Worm (Caenorhabditis elegans): Measurements from ENCODE around the gene ntr-2.

ntr-2 gene

DNA sequence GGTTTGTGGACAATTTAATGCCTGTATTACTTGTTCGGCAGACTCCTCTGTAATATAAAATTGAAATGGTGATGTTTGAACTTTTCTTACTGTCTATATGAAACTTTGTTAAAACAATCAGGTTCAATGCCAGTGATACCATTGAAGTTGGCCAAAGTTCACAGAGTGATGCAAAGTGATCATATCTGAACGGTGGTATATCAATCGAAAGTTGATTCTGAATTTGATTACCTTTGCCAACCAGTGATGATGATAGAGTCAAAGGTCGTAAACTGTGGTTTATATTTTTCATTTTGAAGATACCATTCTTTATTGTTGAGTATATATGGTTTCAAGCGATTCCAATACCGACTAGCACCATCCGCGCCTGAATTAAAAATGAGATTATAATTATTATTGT lies 25.3 kb downstream of the ntr-2 start:
- TF ChIP-seq unc-62 (GFP tag; optimal IDR thresholded peaks at IDR 0.05 in 1 of 2) (peak in 1 of 2 experiments; percentile 56), unc-62 (tag; optimal IDR thresholded peaks at IDR 0.05) (no peak), nhr-76 (tag; optimal IDR thresholded peaks at IDR 0.05) (no peak), madf-5 (GFP tag; IDR thresholded peaks at IDR 0.05) (no peak)

DNA sequence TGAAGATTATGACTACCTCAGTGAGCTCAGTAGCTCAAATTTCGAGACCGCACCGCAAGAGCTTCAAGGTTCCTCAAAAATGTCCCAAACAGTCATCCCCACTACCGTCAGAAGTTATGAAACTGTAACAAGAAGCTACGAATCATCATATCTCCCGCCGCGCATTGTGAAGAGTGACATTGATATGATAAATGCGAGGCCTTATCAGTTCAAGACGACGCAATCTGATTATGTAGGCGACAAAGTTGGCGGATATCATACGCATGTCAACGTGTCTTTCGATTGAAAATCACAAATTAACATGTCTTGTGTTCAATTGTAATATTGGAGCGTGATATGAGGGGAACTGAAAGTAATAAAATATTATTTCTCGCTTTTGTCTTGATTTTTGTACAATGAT lies 28.3 kb downstream of the ntr-2 start:
- TF ChIP-seq unc-62 (GFP tag; optimal IDR thresholded peaks at IDR 0.05 in 1 of 2): no peak
- TF ChIP-seq unc-62 (tag; optimal IDR thresholded peaks at IDR 0.05): no peak
- peak; percentile 40 for TF ChIP-seq mxl-3 (GFP tag; optimal IDR thresholded peaks at IDR 0.05)

DNA sequence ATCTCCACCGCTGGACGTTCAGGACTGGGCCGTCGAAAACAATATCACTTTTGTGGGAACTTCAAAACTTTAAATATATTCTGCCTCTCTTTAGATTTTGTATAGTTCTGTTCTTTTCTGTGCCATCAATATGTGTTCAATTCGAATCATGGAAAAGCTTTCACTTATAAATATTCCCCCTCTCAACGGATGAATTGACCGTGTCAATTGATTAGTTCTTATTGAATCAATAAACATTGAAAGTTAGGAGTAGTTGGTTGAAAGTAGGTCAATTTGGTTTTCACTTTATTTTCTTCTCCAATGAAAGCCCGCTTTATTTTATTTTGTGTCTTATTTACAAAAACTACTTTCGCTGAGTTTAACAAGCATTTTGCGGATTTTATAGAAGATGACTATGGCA lies 30.5 kb downstream of the ntr-2 start, which contains the start of gene lips-8:
TSS of gene lips-8 (plus strand) at position 301 of the 400 bp plus-strand sequence.
- no peak for TF ChIP-seq cey-2 (tag; optimal IDR thresholded peaks at IDR 0.05; ENCODE audit: borderline replicate concordance, insufficient read depth)
- TF ChIP-seq aha-1 (tag): no peak
- TF ChIP-seq vab-7 (GFP tag; IDR thresholded peaks at IDR 0.05): no peak
- TF ChIP-seq hlh-11 (tag; optimal IDR thresholded peaks at IDR 0.05): no peak
- TF ChIP-seq F10B5.3 (tag; optimal IDR thresholded peaks at IDR 0.05): no peak
- no peak for TF ChIP-seq saeg-2 (GFP tag; IDR thresholded peaks at IDR 0.05)
- no peak for TF ChIP-seq daf-8 (GFP tag; IDR thresholded peaks at IDR 0.05)
- no peak for TF ChIP-seq ctbp-1 (GFP tag; IDR thresholded peaks at IDR 0.05)
- no peak for TF ChIP-seq fos-1 (tag; optimal IDR thresholded peaks at IDR 0.05)
- no peak for TF ChIP-seq mdt-29 (GFP tag; IDR thresholded peaks at IDR 0.05)
- TF ChIP-seq spr-3 (GFP tag; optimal IDR thresholded peaks at IDR 0.05): no peak
- no peak for TF ChIP-seq daf-19 (GFP tag; conservative IDR thresholded peaks at IDR 0.05)
- no peak for TF ChIP-seq lsy-2 (tag; optimal IDR thresholded peaks at IDR 0.05)
- no peak for TF ChIP-seq mxl-3 (GFP tag; optimal IDR thresholded peaks at IDR 0.05)
- TF ChIP-seq snpc-1.2 (GFP tag; IDR thresholded peaks at IDR 0.05): no peak
- TF ChIP-seq Y5F2A.4 (GFP tag; optimal IDR thresholded peaks at IDR 0.05): no peak
- TF ChIP-seq lin-38 (GFP tag; IDR thresholded peaks at IDR 0.05): no peak

DNA sequence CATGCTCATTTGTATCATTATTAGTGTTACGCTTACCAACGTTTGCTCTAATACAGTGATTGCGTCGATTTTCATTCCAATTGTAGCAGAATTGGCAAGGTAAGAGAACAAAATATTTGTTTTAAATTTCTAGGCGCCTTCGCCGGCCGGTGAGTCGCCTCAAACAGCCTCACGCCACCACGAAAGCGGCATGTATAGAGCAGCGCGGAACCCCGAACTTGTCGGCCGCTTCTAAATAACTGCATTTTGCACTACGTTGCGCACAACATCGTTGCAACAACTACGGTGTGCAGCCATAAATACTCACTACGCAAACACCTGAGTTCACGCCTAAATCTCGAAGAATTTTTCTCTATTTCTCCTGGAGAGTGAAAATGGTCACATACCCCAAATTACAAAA lies 31.6 kb downstream of the ntr-2 start:
- TF ChIP-seq ceh-20 (GFP tag; IDR thresholded peaks at IDR 0.05) (no peak), aha-1 (tag) (peak; percentile 59), snpc-1.2 (GFP tag; IDR thresholded peaks at IDR 0.05) (0 out of 2 replicates have a peak, but pooled peaks have one; percentile 31), hif-1 (tag; optimal IDR thresholded peaks at IDR 0.05) (no peak), vab-7 (GFP tag; IDR thresholded peaks at IDR 0.05) (no peak)

DNA sequence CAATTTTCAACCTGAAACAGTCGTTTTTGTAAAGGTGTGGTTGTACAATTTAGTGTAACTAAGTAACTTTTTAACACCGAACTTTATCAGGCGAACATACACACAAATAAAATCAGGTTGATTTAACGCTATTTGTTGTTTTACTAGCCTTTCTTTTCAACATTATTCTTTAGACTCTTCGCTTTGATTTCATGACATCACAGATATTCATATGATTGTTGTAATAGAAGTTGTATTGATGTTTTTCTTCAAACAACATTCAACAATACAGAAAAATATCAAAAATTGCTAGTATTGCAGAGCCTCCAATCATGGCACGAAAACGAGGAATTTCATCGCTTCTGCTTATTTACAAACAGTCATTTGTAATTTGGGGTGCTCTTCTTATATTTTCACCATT lies 33.9 kb downstream of the ntr-2 start, which contains the start of gene nac-1:
TSS of gene nac-1 (plus strand) at position 301 of the 400 bp plus-strand sequence.
- no peak for TF ChIP-seq fkh-10 (GFP tag; optimal IDR thresholded peaks at IDR 0.05)
- no peak for TF ChIP-seq lin-38 (GFP tag; IDR thresholded peaks at IDR 0.05)
- TF ChIP-seq madf-9 (GFP tag; conservative IDR thresholded peaks at IDR 0.05): no peak
- no peak for TF ChIP-seq nhr-28 (tag; optimal IDR thresholded peaks at IDR 0.05)
- TF ChIP-seq snpc-1.2 (GFP tag; IDR thresholded peaks at IDR 0.05): no peak
- no peak for TF ChIP-seq F10B5.3 (tag; optimal IDR thresholded peaks at IDR 0.05)
- TF ChIP-seq egl-27 (tag; optimal IDR thresholded peaks at IDR 0.05): no peak
- TF ChIP-seq nhr-42 (GFP tag; IDR thresholded peaks at IDR 0.05): no peak
- TF ChIP-seq ZK546.5 (tag; optimal IDR thresholded peaks at IDR 0.05): no peak
- TF ChIP-seq duxl-1 (tag; optimal IDR thresholded peaks at IDR 0.05; ENCODE audit: poor library complexity): no peak
- TF ChIP-seq ZK337.2 (GFP tag; IDR thresholded peaks at IDR 0.05): no peak
- TF ChIP-seq ces-1 (GFP tag; optimal IDR thresholded peaks at IDR 0.05): no peak

DNA sequence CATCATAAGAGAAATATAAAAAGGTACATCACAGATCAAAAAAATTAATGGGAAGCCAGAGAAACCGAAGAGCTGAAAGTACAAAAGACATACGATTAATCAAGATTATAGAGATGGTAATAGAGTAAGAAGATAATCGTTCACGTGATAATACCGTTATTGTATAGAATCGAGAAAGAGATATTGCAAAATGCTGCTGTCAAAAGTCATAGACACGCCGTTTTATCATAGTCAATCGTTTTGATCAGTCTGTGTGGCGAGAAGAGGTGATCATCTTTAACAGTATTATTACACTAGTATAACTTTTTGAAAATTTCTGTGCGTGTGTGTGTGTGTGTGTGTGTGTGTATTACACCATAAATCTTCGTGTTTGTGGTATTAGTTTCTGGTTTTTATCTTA lies 34.4 kb downstream of the ntr-2 start:
- TF ChIP-seq ZK337.2 (GFP tag; IDR thresholded peaks at IDR 0.05) (no peak), daf-8 (GFP tag; IDR thresholded peaks at IDR 0.05) (no peak), nhr-77 (tag; optimal IDR thresholded peaks at IDR 0.05) (no peak), unc-130 (GFP tag; optimal IDR thresholded peaks at IDR 0.05) (no peak), hlh-30 (tag; optimal IDR thresholded peaks at IDR 0.05; ENCODE audit: insufficient read depth) (peak; percentile 31), tra-1 (GFP tag; IDR thresholded peaks at IDR 0.05) (peak; percentile 62; the same call in 1 of the 2 replicates), nhr-41 (GFP tag; IDR thresholded peaks at IDR 0.05) (no peak), daf-16 (GFP tag; optimal IDR thresholded peaks at IDR 0.05) (no peak), daf-16 (tag; optimal IDR thresholded peaks at IDR 0.05) (no peak), ceh-20 (GFP tag; IDR thresholded peaks at IDR 0.05) (0 out of 2 replicates have a peak, but pooled peaks have one; percentile 38), mxl-3 (GFP tag; optimal IDR thresholded peaks at IDR 0.05) (peak; percentile 23), aha-1 (tag) (peak; percentile 33), mdl-1 (tag; optimal IDR thresholded peaks at IDR 0.05) (peak in 1 of 2 experiments; percentile 58), Y48G9A.11 (GFP tag; IDR thresholded peaks at IDR 0.05) (no peak), unc-62 (GFP tag; optimal IDR thresholded peaks at IDR 0.05 in 1 of 2) (peak in 1 of 2 experiments; percentile 97), unc-62 (tag; optimal IDR thresholded peaks at IDR 0.05) (no peak), nhr-28 (tag; optimal IDR thresholded peaks at IDR 0.05) (peak; percentile 69)
